Worm (Caenorhabditis elegans) whole organism, L4 larva: Measurements from ENCODE around the gene str-14.

ENCODE experiments used
- Y5F2A.4 ChIP-seq: fragments of 200-800 bp; sonication (Bioruptor generic); optimal IDR thresholded peaks from 2 replicates; lab custom pipeline; 2018; ENCODE audit warnings: mild to moderate bottlenecking, missing genetic modification characterization, missing compliant biosample characterization
- ceh-28 ChIP-seq: fragments of 150-350 bp; optimal IDR thresholded peaks from 2 replicates; lab custom pipeline; 2014; ENCODE audit warnings: missing biosample characterization, missing genetic modification reagents, missing genetic modification characterization
- fos-1 ChIP-seq: fragments of 150-350 bp; optimal IDR thresholded peaks from 2 replicates; lab custom pipeline; 2014; ENCODE audit warnings: missing biosample characterization, missing genetic modification characterization
- hlh-30 ChIP-seq: sonication (generic microtip); optimal IDR thresholded peaks from 2 replicates; lab custom pipeline; 2017; ENCODE audit warnings: antibody characterized with exemption, mild to moderate bottlenecking, missing genetic modification characterization, missing compliant biosample characterization; ENCODE audit not compliant: insufficient read depth
- lsy-2 ChIP-seq, 2 experiments: fragments of 150-350 bp in 1 of 2; sonication (generic microtip) in 1 of 2; optimal IDR thresholded peaks; 2 replicates each; lab custom pipeline; 2014 to 2017; ENCODE audit warnings: missing biosample characterization in 2 of 2, missing genetic modification characterization in 2 of 2
- mdt-29 ChIP-seq: fragments of 200-800 bp; sonication (Bioruptor generic); IDR thresholded peaks from 2 replicates; pipeline ENCODE4 v1.3.6; 2022; ENCODE audit warnings: missing genetic modification reagents, missing genetic modification characterization, missing compliant biosample characterization
- nhr-237 ChIP-seq: sonication (generic microtip); optimal IDR thresholded peaks from 2 replicates; lab custom pipeline; 2017; ENCODE audit warnings: missing biosample characterization, missing genetic modification characterization
- nhr-28 ChIP-seq: fragments of 150-350 bp; optimal IDR thresholded peaks from 2 replicates; lab custom pipeline; 2014; ENCODE audit warnings: missing biosample characterization, missing genetic modification characterization
- saeg-2 ChIP-seq: fragments of 200-800 bp; sonication (Bioruptor generic); IDR thresholded peaks from 2 replicates; pipeline ENCODE4 v1.3.6; 2022; ENCODE audit warnings: missing genetic modification reagents, missing genetic modification characterization, missing compliant biosample characterization
- snpc-4 ChIP-seq: fragments of 150-350 bp; optimal IDR thresholded peaks from 2 replicates; lab custom pipeline; 2014; ENCODE audit warnings: missing biosample characterization, missing genetic modification characterization

- TF ChIP-seq snpc-4 = no peak
- no peak for TF ChIP-seq nhr-28 (tag; lab: Kevin White, UChicago)
- no peak for TF ChIP-seq saeg-2 (GFP tag; lab: Robert Waterston, UW)
- TF ChIP-seq Y5F2A.4 = no peak
- TF ChIP-seq lsy-2 (tag; optimal IDR thresholded peaks at IDR 0.05; lab: Kevin White, UChicago) = no peak
- TF ChIP-seq mdt-29 (GFP tag; lab: Robert Waterston, UW) = no peak
- no peak for TF ChIP-seq fos-1
- no peak for TF ChIP-seq nhr-237 (tag; lab: Kevin White, UChicago)
- no peak for TF ChIP-seq ceh-28 (tag; lab: Kevin White, UChicago)
- no peak for TF ChIP-seq hlh-30 (tag; lab: Kevin White, UChicago)
Observed at ce11 chrV:16410521-16410920, 44.4 kb downstream of the str-14 start, which contains the start of gene srh-145.
